Fruit fly (Drosophila melanogaster) whole organism, embryonic: ENCODE data around the gene Sgs5.
A peak's percentile ranks its signal among the peaks of the same experiment; 100 is the strongest.

Experiments used
- C15 ChIP-seq: fragments of 200-800 bp; sonication (Bioruptor generic); IDR thresholded peaks from 3 replicates; pipeline ENCODE4 v1.3.6; 2022; ENCODE audit warnings: missing biosample characterization, missing genetic modification characterization
- CG10209 ChIP-seq: fragments of 200-800 bp; sonication (Bioruptor generic); optimal IDR thresholded peaks from 3 replicates; lab custom pipeline; 2017; ENCODE audit warnings: missing biosample characterization, mild to moderate bottlenecking, missing genetic modification characterization, missing genetic modification reagents
- CG10543 ChIP-seq: fragments of 200-800 bp; sonication (Bioruptor generic); optimal IDR thresholded peaks from 3 replicates; lab custom pipeline; 2017; ENCODE audit warnings: missing biosample characterization, mild to moderate bottlenecking, missing genetic modification characterization, moderate library complexity
- CG10565 ChIP-seq: fragments of 200-800 bp; sonication (Bioruptor generic); optimal IDR thresholded peaks from 3 replicates; lab custom pipeline; 2016; ENCODE audit warnings: missing biosample characterization, mild to moderate bottlenecking, missing genetic modification characterization
- CG10979 ChIP-seq: fragments of 200-800 bp; sonication (Bioruptor generic); optimal IDR thresholded peaks from 2 replicates; lab custom pipeline; 2018; ENCODE audit warnings: missing biosample characterization, mild to moderate bottlenecking, missing genetic modification characterization, moderate library complexity
- CG11696 ChIP-seq: fragments of 200-800 bp; sonication (Bioruptor generic); IDR thresholded peaks from 2 replicates; pipeline ENCODE4 v1.3.6; 2022; ENCODE audit warnings: missing biosample characterization, missing genetic modification characterization
- CG12155 ChIP-seq: fragments of 200-800 bp; sonication (Bioruptor generic); optimal IDR thresholded peaks from 3 replicates; lab custom pipeline; 2016; ENCODE audit warnings: missing biosample characterization, missing genetic modification characterization
- CG12391 ChIP-seq: fragments of 200-800 bp; sonication (Bioruptor generic); optimal IDR thresholded peaks from 3 replicates; lab custom pipeline; 2018; ENCODE audit warnings: missing biosample characterization, mild to moderate bottlenecking, missing genetic modification characterization, moderate library complexity
- CG15514 ChIP-seq: fragments of 200-800 bp; sonication (Bioruptor generic); optimal IDR thresholded peaks from 3 replicates; lab custom pipeline; 2017; ENCODE audit warnings: missing biosample characterization, missing genetic modification characterization, mild to moderate bottlenecking, moderate library complexity, missing genetic modification reagents
- CG15696 ChIP-seq: fragments of 200-800 bp; sonication (Bioruptor generic); optimal IDR thresholded peaks from 2 replicates; lab custom pipeline; 2019; ENCODE audit warnings: missing biosample characterization, mild to moderate bottlenecking, missing genetic modification characterization, moderate library complexity
- CG2889 ChIP-seq: fragments of 200-800 bp; sonication (Bioruptor generic); IDR thresholded peaks from 3 replicates; pipeline ENCODE4 v1.3.6; 2022; ENCODE audit warnings: missing biosample characterization, missing genetic modification characterization
- CG32767 ChIP-seq: fragments of 200-800 bp; sonication (Bioruptor generic); IDR thresholded peaks from 2 replicates; pipeline ENCODE4 v1.3.6; 2022; ENCODE audit warnings: missing biosample characterization, missing genetic modification characterization
- CG4730 ChIP-seq: fragments of 200-800 bp; sonication (Bioruptor generic); IDR thresholded peaks from 2 replicates; pipeline ENCODE4 v1.3.6; 2022; ENCODE audit warnings: missing biosample characterization, missing genetic modification characterization
- CG9215 ChIP-seq: fragments of 200-800 bp; sonication (Bioruptor generic); IDR thresholded peaks from 2 replicates; pipeline ENCODE4 v1.3.6; 2022; ENCODE audit warnings: missing biosample characterization, missing genetic modification characterization
- CG9437 ChIP-seq: fragments of 200-800 bp; sonication (Bioruptor generic); optimal IDR thresholded peaks from 2 replicates; lab custom pipeline; 2018; ENCODE audit warnings: missing biosample characterization, mild to moderate bottlenecking, missing genetic modification characterization
- CG9609 ChIP-seq: fragments of 200-800 bp; sonication (Bioruptor generic); optimal IDR thresholded peaks from 3 replicates; lab custom pipeline; 2016; ENCODE audit warnings: missing biosample characterization, missing genetic modification characterization
- CG9797 ChIP-seq: fragments of 200-800 bp; sonication (Bioruptor generic); optimal IDR thresholded peaks from 3 replicates; lab custom pipeline; 2018; ENCODE audit warnings: missing biosample characterization, mild to moderate bottlenecking, missing genetic modification characterization
- CG9817 ChIP-seq: fragments of 200-800 bp; sonication (Bioruptor generic); optimal IDR thresholded peaks from 2 replicates; lab custom pipeline; 2018; ENCODE audit warnings: missing biosample characterization, mild to moderate bottlenecking, missing genetic modification characterization, moderate library complexity
- CrebB ChIP-seq: fragments of 200-800 bp; sonication (Bioruptor generic); optimal IDR thresholded peaks from 3 replicates; lab custom pipeline; 2018; ENCODE audit warnings: missing biosample characterization, mild to moderate bottlenecking, missing genetic modification characterization
- Dip2 ChIP-seq: fragments of 200-800 bp; sonication (Bioruptor generic); IDR thresholded peaks from 2 replicates; pipeline ENCODE4 v1.3.6; 2022; ENCODE audit warnings: missing biosample characterization, missing genetic modification characterization
- Drgx ChIP-seq: fragments of 200-800 bp; sonication (Bioruptor generic); IDR thresholded peaks from 2 replicates; pipeline ENCODE4 v1.3.6; 2022; ENCODE audit warnings: missing biosample characterization, missing genetic modification characterization
- E2f2 ChIP-seq: fragments of 200-800 bp; sonication (Bioruptor generic); IDR thresholded peaks from 2 replicates; pipeline ENCODE4 v1.3.6; 2022; ENCODE audit warnings: missing biosample characterization, missing genetic modification characterization
- Eip74EF ChIP-seq, 2 experiments: fragments of 200-800 bp in 1 of 2; fragments of >200 bp in 1 of 2; sonication (Bioruptor generic) in 1 of 2; optimal IDR thresholded peaks; 2 replicates each; lab custom pipeline; 2017 to 2019; ENCODE audit warnings: missing biosample characterization in 2 of 2, missing genetic modification characterization in 2 of 2, mild to moderate bottlenecking in 1 of 2, moderate library complexity in 1 of 2
- Elba2 ChIP-seq: fragments of 200-800 bp; sonication (Bioruptor generic); optimal IDR thresholded peaks from 3 replicates; lab custom pipeline; 2016; ENCODE audit warnings: missing biosample characterization, missing genetic modification characterization
- Ets97D ChIP-seq: fragments of 200-800 bp; sonication (Bioruptor generic); optimal IDR thresholded peaks from 3 replicates; lab custom pipeline; 2016; ENCODE audit warnings: missing biosample characterization, missing genetic modification characterization
- Gug ChIP-seq: fragments of 200-800 bp; sonication (Bioruptor generic); IDR thresholded peaks from 4 replicates; pipeline ENCODE4 v1.3.6; 2022; ENCODE audit warnings: missing biosample characterization, missing genetic modification characterization
- H2.0 ChIP-seq: fragments of 200-800 bp; sonication (Bioruptor generic); IDR thresholded peaks from 2 replicates; pipeline ENCODE4 v1.3.6; 2022; ENCODE audit warnings: missing biosample characterization, missing genetic modification characterization
- HLHmδ ChIP-seq: fragments of 200-800 bp; sonication (Bioruptor generic); optimal IDR thresholded peaks from 2 replicates; lab custom pipeline; 2018; ENCODE audit warnings: missing biosample characterization, mild to moderate bottlenecking, missing genetic modification characterization, moderate library complexity
- Max ChIP-seq: fragments of 200-800 bp; sonication (Bioruptor generic); optimal IDR thresholded peaks from 2 replicates; lab custom pipeline; 2016; ENCODE audit warnings: missing biosample characterization, mild to moderate bottlenecking, missing genetic modification characterization
- Nf-YA ChIP-seq: fragments of 200-800 bp; sonication (Bioruptor generic); IDR thresholded peaks from 2 replicates; pipeline ENCODE4 v1.3.6; 2022; ENCODE audit warnings: missing biosample characterization, missing genetic modification characterization
- Nf-YB ChIP-seq: fragments of 200-800 bp; sonication (Bioruptor generic); optimal IDR thresholded peaks from 3 replicates; lab custom pipeline; 2019; ENCODE audit warnings: missing biosample characterization, mild to moderate bottlenecking, missing genetic modification characterization, moderate library complexity
- Opbp ChIP-seq: fragments of 200-800 bp; sonication (Bioruptor generic); IDR thresholded peaks from 3 replicates; pipeline ENCODE4 v1.3.6; 2022; ENCODE audit warnings: missing biosample characterization, missing genetic modification characterization; ENCODE audit not compliant: partially characterized antibody
- ab ChIP-seq: fragments of 200-800 bp; sonication (Bioruptor generic); optimal IDR thresholded peaks from 2 replicates; lab custom pipeline; 2016; ENCODE audit warnings: missing biosample characterization, missing genetic modification characterization
- abd-A ChIP-seq: fragments of 200-800 bp; sonication (Bioruptor generic); optimal IDR thresholded peaks from 3 replicates; lab custom pipeline; 2019; ENCODE audit warnings: missing biosample characterization, mild to moderate bottlenecking, missing genetic modification characterization, moderate library complexity
- cg ChIP-seq: fragments of 200-800 bp; sonication (Bioruptor generic); optimal IDR thresholded peaks from 3 replicates; lab custom pipeline; 2019; ENCODE audit warnings: missing biosample characterization, mild to moderate bottlenecking, missing genetic modification characterization, moderate library complexity
- corto ChIP-seq: fragments of 200-800 bp; sonication (Bioruptor generic); optimal IDR thresholded peaks from 2 replicates; lab custom pipeline; 2016; ENCODE audit warnings: missing biosample characterization, mild to moderate bottlenecking, missing genetic modification characterization, moderate library complexity
- dysf ChIP-seq: fragments of 200-800 bp; sonication (Bioruptor generic); IDR thresholded peaks from 3 replicates; pipeline ENCODE4 v1.3.6; 2022; ENCODE audit warnings: missing biosample characterization, missing genetic modification characterization
- eve ChIP-seq, 2 experiments: fragments of >200 bp; optimal IDR thresholded peaks; 2 replicates each; lab custom pipeline; 2017; ENCODE audit warnings: missing biosample characterization in 2 of 2, missing genetic modification characterization in 2 of 2
- gem ChIP-seq: fragments of 200-800 bp; sonication (Bioruptor generic); optimal IDR thresholded peaks from 2 replicates; lab custom pipeline; 2019; ENCODE audit warnings: missing biosample characterization, mild to moderate bottlenecking, missing genetic modification characterization, moderate library complexity
- jigr1 ChIP-seq: fragments of 200-800 bp; sonication (Bioruptor generic); IDR thresholded peaks from 3 replicates; pipeline ENCODE4 v1.3.6; 2022; ENCODE audit warnings: missing biosample characterization, missing genetic modification characterization
- jumu ChIP-seq: fragments of 200-800 bp; sonication (Bioruptor generic); optimal IDR thresholded peaks from 3 replicates; lab custom pipeline; 2016; ENCODE audit warnings: missing biosample characterization, missing genetic modification characterization
- kay ChIP-seq: fragments of 200-800 bp; sonication (Bioruptor generic); optimal IDR thresholded peaks from 2 replicates; lab custom pipeline; 2016; ENCODE audit warnings: missing biosample characterization, missing genetic modification characterization
- pb ChIP-seq: fragments of 200-800 bp; sonication (Bioruptor generic); optimal IDR thresholded peaks from 3 replicates; lab custom pipeline; 2016; ENCODE audit warnings: missing biosample characterization, missing genetic modification characterization
- schlank ChIP-seq: fragments of 200-800 bp; sonication (Bioruptor generic); optimal IDR thresholded peaks from 2 replicates; lab custom pipeline; 2018; ENCODE audit warnings: missing biosample characterization, mild to moderate bottlenecking, missing genetic modification characterization
- sd ChIP-seq: fragments of 200-800 bp; sonication (Bioruptor generic); optimal IDR thresholded peaks from 3 replicates; lab custom pipeline; 2018; ENCODE audit warnings: missing biosample characterization, mild to moderate bottlenecking, missing genetic modification characterization, moderate library complexity
- sim ChIP-seq: fragments of 200-800 bp; sonication (Bioruptor generic); IDR thresholded peaks from 2 replicates; pipeline ENCODE4 v1.3.6; 2022; ENCODE audit warnings: missing biosample characterization, missing genetic modification characterization
- sisA ChIP-seq: fragments of 200-800 bp; sonication (Bioruptor generic); IDR thresholded peaks from 2 replicates; pipeline ENCODE4 v1.3.6; 2022; ENCODE audit warnings: missing biosample characterization, missing genetic modification characterization
- stwl ChIP-seq: fragments of 200-800 bp; sonication (Bioruptor generic); optimal IDR thresholded peaks from 3 replicates; lab custom pipeline; 2018; ENCODE audit warnings: missing biosample characterization, mild to moderate bottlenecking, missing genetic modification characterization, moderate library complexity
- tap ChIP-seq: fragments of 200-800 bp; optimal IDR thresholded peaks from 3 replicates; lab custom pipeline; 2019; ENCODE audit warnings: missing biosample characterization, mild to moderate bottlenecking, missing genetic modification characterization, moderate library complexity
- tin ChIP-seq: fragments of 200-800 bp; sonication (Bioruptor generic); optimal IDR thresholded peaks from 3 replicates; lab custom pipeline; 2016; ENCODE audit warnings: missing biosample characterization, missing genetic modification characterization
- toy ChIP-seq: fragments of 200-800 bp; sonication (Bioruptor generic); IDR thresholded peaks from 2 replicates; pipeline ENCODE4 v1.3.6; 2022; ENCODE audit warnings: missing biosample characterization, missing genetic modification characterization
- wor ChIP-seq: fragments of 200-800 bp; sonication (Bioruptor generic); IDR thresholded peaks from 2 replicates; pipeline ENCODE4 v1.3.6; 2022; ENCODE audit warnings: missing biosample characterization, missing genetic modification characterization

Sgs5 gene

DNA sequence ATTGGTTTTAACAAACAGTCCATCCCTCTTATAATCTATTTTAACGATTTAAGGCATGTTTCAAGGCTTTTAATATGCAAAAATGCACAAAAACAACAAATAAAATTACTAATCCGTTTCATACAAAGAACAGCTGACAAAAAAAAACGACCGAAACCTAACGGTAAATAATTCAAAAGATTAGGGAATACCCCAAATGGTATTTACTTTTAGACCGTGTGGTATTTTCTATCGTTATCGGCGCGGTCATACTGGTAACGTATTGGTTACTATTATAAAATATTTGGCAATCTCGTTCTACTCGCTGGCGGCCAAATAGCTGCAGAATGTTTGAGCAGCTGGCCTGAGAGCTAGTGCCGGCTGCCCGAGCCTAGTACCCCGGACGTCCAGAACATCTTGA is 10.7 kb downstream of the Sgs5 start, which contains the start of gene sll (continued):
- no peak for TF ChIP-seq CG4730 (GFP tag; lab: Robert Waterston, UW)
- peak; percentile 25 for TF ChIP-seq Elba2 (GFP tag; lab: Kevin White, UChicago)
- TF ChIP-seq sisA, result no peak
- TF ChIP-seq CG15696 (tag; lab: Kevin White, UChicago), result no peak
- no peak for TF ChIP-seq jigr1 (GFP tag; lab: Robert Waterston, UW)
- TF ChIP-seq E2f2 (GFP tag; lab: Robert Waterston, UW), result peak; percentile 29; the same call in 1 of the 2 replicates
- TF ChIP-seq Nf-YA, result no peak
- TF ChIP-seq CG9215, result no peak
- TF ChIP-seq wor (GFP tag; lab: Robert Waterston, UW), result no peak
- no peak for TF ChIP-seq Drgx (GFP tag; lab: Robert Waterston, UW)
- peak; percentile 28 for TF ChIP-seq Nf-YB (GFP tag; lab: Kevin White, UChicago)
- TF ChIP-seq CG12155 (GFP tag; lab: Kevin White, UChicago), result peak; percentile 83
- no peak for TF ChIP-seq eve (GFP tag; optimal IDR thresholded peaks at IDR 0.05; lab: Kevin White, UChicago)
- no peak for TF ChIP-seq abd-A (tag; lab: Kevin White, UChicago)
- TF ChIP-seq CG9797 (GFP tag; lab: Kevin White, UChicago), result peak; percentile 64
- TF ChIP-seq toy (GFP tag; lab: Robert Waterston, UW), result no peak
- no peak for TF ChIP-seq CG11696 (GFP tag; lab: Robert Waterston, UW)
- no peak for TF ChIP-seq kay (GFP tag; lab: Kevin White, UChicago)
- TF ChIP-seq Max (GFP tag; lab: Kevin White, UChicago), result no peak
- no peak for TF ChIP-seq CG32767 (GFP tag; lab: Robert Waterston, UW)
- TF ChIP-seq C15 (GFP tag; lab: Robert Waterston, UW), result no peak
- TF ChIP-seq HLHmδ (GFP tag; lab: Kevin White, UChicago), result no peak
- TF ChIP-seq CG15514 (GFP tag; lab: Kevin White, UChicago), result peak; percentile 38
- no peak for TF ChIP-seq corto
- TF ChIP-seq CrebB, result no peak
- TF ChIP-seq tap, result no peak
- TF ChIP-seq CG10209 (GFP tag; lab: Kevin White, UChicago), result no peak
- no peak for TF ChIP-seq CG10543 (GFP tag; lab: Kevin White, UChicago)
- no peak for TF ChIP-seq jumu (GFP tag; lab: Kevin White, UChicago)
- TF ChIP-seq CG9609 (GFP tag; lab: Kevin White, UChicago), result no peak
- TF ChIP-seq sim, result no peak
- no peak for TF ChIP-seq CG2889
- no peak for TF ChIP-seq CG10565 (GFP tag; lab: Kevin White, UChicago)
- no peak for TF ChIP-seq Opbp (GFP tag; lab: Robert Waterston, UW)
- peak; percentile 51 for TF ChIP-seq CG9437 (GFP tag; lab: Kevin White, UChicago)
- TF ChIP-seq dysf, result no peak
- TF ChIP-seq tin (GFP tag; lab: Kevin White, UChicago), result no peak
- TF ChIP-seq ab, result no peak
- TF ChIP-seq sd (tag; lab: Kevin White, UChicago), result no peak
- peak; percentile 0 for TF ChIP-seq Ets97D (GFP tag; lab: Kevin White, UChicago)
- no peak for TF ChIP-seq Eip74EF (GFP tag; optimal IDR thresholded peaks at IDR 0.05; lab: Kevin White, UChicago)
- no peak for TF ChIP-seq Gug (GFP tag; lab: Robert Waterston, UW)
- peak; percentile 7 for TF ChIP-seq CG10979 (tag; lab: Kevin White, UChicago)
- TF ChIP-seq Dip2 (GFP tag; lab: Robert Waterston, UW), result no peak
- no peak for TF ChIP-seq pb (GFP tag; lab: Kevin White, UChicago)
- TF ChIP-seq stwl (tag; lab: Kevin White, UChicago), result peak; percentile 51
- no peak for TF ChIP-seq schlank (tag; lab: Kevin White, UChicago)
- peak; percentile 27 for TF ChIP-seq gem (tag; lab: Kevin White, UChicago)
- no peak for TF ChIP-seq CG9817 (tag; lab: Kevin White, UChicago)
- TF ChIP-seq H2.0, result no peak
- TF ChIP-seq cg (GFP tag; lab: Kevin White, UChicago), result no peak
- TF ChIP-seq CG12391 (tag; lab: Kevin White, UChicago), result peak; percentile 9
